Worm (Caenorhabditis elegans): ENCODE data around the gene Y75B7AL.2.

DNA sequence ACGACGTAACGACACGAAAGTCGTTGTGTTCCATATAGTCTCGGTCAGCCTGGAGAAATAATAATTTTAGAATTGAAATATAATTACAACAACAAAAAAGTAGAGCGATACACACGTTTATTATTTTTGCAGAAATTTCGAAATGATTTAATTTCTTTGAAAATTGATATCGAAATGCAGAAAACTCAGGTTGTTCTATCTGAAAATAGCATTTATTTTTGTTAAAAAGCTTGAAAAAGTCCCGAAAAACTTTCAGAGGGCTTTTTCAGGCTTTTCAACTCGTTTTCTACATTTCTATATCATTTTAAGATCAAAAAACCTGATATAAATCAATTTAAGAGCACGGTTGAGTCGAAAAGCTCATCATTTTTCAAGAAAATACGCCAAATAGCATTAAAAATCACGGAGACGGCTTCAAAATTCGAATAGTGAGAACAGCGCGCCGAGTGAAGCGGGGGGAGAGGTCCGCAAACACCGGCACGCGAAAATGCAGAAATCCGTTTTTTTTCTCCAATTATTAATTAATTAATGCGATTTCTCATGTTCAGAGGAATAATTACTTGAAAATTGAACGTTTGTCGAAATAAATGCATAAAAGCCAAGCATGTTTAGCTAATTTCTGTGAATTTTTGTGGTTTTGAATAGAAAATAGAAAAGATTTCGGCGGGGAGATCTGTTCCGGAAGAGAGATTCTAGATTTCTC is 25.4 kb upstream of the Y75B7AL.2 start, which contains the start of gene rga-4:
- no peak for TF ChIP-seq ets-7 (tag; optimal IDR thresholded peaks at IDR 0.05)
- no peak for TF ChIP-seq ama-1 (optimal IDR thresholded peaks at IDR 0.05)
- TF ChIP-seq B0310.2 (tag; optimal IDR thresholded peaks at IDR 0.05), result no peak
- no peak for TF ChIP-seq flt-1 (GFP tag; IDR thresholded peaks at IDR 0.05)
- TF ChIP-seq hmbx-1 (tag; optimal IDR thresholded peaks at IDR 0.05), result no peak
- no peak for TF ChIP-seq F13C5.2 (tag; optimal IDR thresholded peaks at IDR 0.05)
